Fruit fly (Drosophila melanogaster): ENCODE data around the gene CG13287.
A peak's percentile ranks its signal among the peaks of the same experiment; 100 is the strongest.

CG13287 gene

dm6 chr3L:5835431-5835830, 46.7 kb upstream of the CG13287 start:
- TF ChIP-seq sr (GFP tag; IDR thresholded peaks at IDR 0.05), result no peak
- peak; percentile 25 for TF ChIP-seq cg (GFP tag; optimal IDR thresholded peaks at IDR 0.05)

dm6 chr3L:5835887-5836646, 46.0 kb upstream of the CG13287 start:
- TF ChIP-seq lov (optimal IDR thresholded peaks at IDR 0.05) (no peak), lov (GFP tag; IDR thresholded peaks at IDR 0.05) (no peak), trem (tag; optimal IDR thresholded peaks at IDR 0.05) (no peak), CG9727 (GFP tag; optimal IDR thresholded peaks at IDR 0.05) (no peak), lilli (GFP tag; optimal IDR thresholded peaks at IDR 0.05) (no peak), sens (GFP tag) (peak; percentile 59), Drgx (GFP tag; IDR thresholded peaks at IDR 0.05) (peak; percentile 32; the same call in 1 of the 2 replicates), tll (GFP tag; optimal IDR thresholded peaks at IDR 0.05) (peak in 1 of 2 experiments; percentile 92), twi (tag; optimal IDR thresholded peaks at IDR 0.05) (peak; percentile 41), CG34376 (GFP tag; optimal IDR thresholded peaks at IDR 0.05) (no peak), CG10462 (GFP tag; optimal IDR thresholded peaks at IDR 0.05) (no peak), CG3726 (GFP tag; IDR thresholded peaks at IDR 0.05) (no peak), CG15514 (GFP tag; optimal IDR thresholded peaks at IDR 0.05) (no peak), CG4707 (GFP tag; optimal IDR thresholded peaks at IDR 0.05) (no peak), bsh (GFP tag; optimal IDR thresholded peaks at IDR 0.05) (peak in 1 of 2 experiments; percentile 19), zen (tag; optimal IDR thresholded peaks at IDR 0.05) (peak; percentile 46)

dm6 chr3L:5838295-5838694, 43.8 kb upstream of the CG13287 start:
- peak; percentile 51 for TF ChIP-seq CG11504 (tag; optimal IDR thresholded peaks at IDR 0.05)
- TF ChIP-seq CoRest (tag; optimal IDR thresholded peaks at IDR 0.05), result peak; percentile 10
- peak; percentile 5 for TF ChIP-seq nmo (GFP tag; optimal IDR thresholded peaks at IDR 0.05)
- TF ChIP-seq chinmo (GFP tag; IDR thresholded peaks at IDR 0.05; ENCODE audit: partially characterized antibody), result no peak
- no peak for TF ChIP-seq toy (GFP tag; IDR thresholded peaks at IDR 0.05)
- TF ChIP-seq dysf (GFP tag; IDR thresholded peaks at IDR 0.05), result peak; percentile 29; the same call in 1 of the 3 replicates
- TF ChIP-seq CG9932 (GFP tag; IDR thresholded peaks at IDR 0.05), result peak; percentile 30; the same call in 1 of the 2 replicates
- no peak for TF ChIP-seq oc (tag; optimal IDR thresholded peaks at IDR 0.05)
- peak; percentile 22 for TF ChIP-seq NfI (GFP tag; optimal IDR thresholded peaks at IDR 0.05)
- 0 out of 2 replicates have a peak, but pooled peaks have one; percentile 7 for TF ChIP-seq Ptx1 (GFP tag; IDR thresholded peaks at IDR 0.05)
- peak; percentile 28 for TF ChIP-seq Ets65A (GFP tag)
- TF ChIP-seq Ssrp (tag; optimal IDR thresholded peaks at IDR 0.05), result peak; percentile 12
- TF ChIP-seq Sox102F (GFP tag; optimal IDR thresholded peaks at IDR 0.05), result peak; percentile 23
- TF ChIP-seq slbo (GFP tag; IDR thresholded peaks at IDR 0.05), result peak; percentile 20; the same call in 1 of the 2 replicates
- TF ChIP-seq Hey (tag; optimal IDR thresholded peaks at IDR 0.05), result no peak
- no peak for TF ChIP-seq Sin3A (optimal IDR thresholded peaks at IDR 0.05)
- 0 out of 2 replicates have a peak, but pooled peaks have one; percentile 17 for TF ChIP-seq NFAT (GFP tag; IDR thresholded peaks at IDR 0.05)
- TF ChIP-seq unpg (GFP tag; optimal IDR thresholded peaks at IDR 0.05), result no peak
- no peak for TF ChIP-seq gsb-n (tag; optimal IDR thresholded peaks at IDR 0.05)
- peak; percentile 72; the same call in 2 of the 3 replicates for TF ChIP-seq CG6175 (GFP tag; IDR thresholded peaks at IDR 0.05)
- peak; percentile 44; the same call in 1 of the 2 replicates for TF ChIP-seq CG32532 (GFP tag; IDR thresholded peaks at IDR 0.05)
- TF ChIP-seq CG2120 (GFP tag; optimal IDR thresholded peaks at IDR 0.05), result peak; percentile 14
- TF ChIP-seq CG12769 (tag; optimal IDR thresholded peaks at IDR 0.05), result peak; percentile 32
- TF ChIP-seq Gug (GFP tag; IDR thresholded peaks at IDR 0.05), result 0 out of 4 replicates have a peak, but pooled peaks have one; percentile 12
- TF ChIP-seq lmd (GFP tag; IDR thresholded peaks at IDR 0.05), result peak; percentile 45
- peak in 1 of 2 experiments; percentile 22 for TF ChIP-seq Hr51 (GFP tag; optimal IDR thresholded peaks at IDR 0.05)
- TF ChIP-seq sd (tag; optimal IDR thresholded peaks at IDR 0.05), result peak; percentile 39
- TF ChIP-seq CG14441 (GFP tag; IDR thresholded peaks at IDR 0.05), result 0 out of 2 replicates have a peak, but pooled peaks have one; percentile 17
- TF ChIP-seq dmrt99B (tag; optimal IDR thresholded peaks at IDR 0.05), result peak; percentile 28

Data from whole organism, embryonic.